Worm (Caenorhabditis elegans) whole organism, early embryonic: ENCODE data around the gene clec-52.

Source experiments
- B0310.2 ChIP-seq: sonication (generic microtip); optimal IDR thresholded peaks from 2 replicates; lab custom pipeline; 2016; ENCODE audit warnings: mild to moderate bottlenecking, missing genetic modification characterization, missing compliant biosample characterization
- F13C5.2 ChIP-seq: sonication (generic microtip); optimal IDR thresholded peaks from 2 replicates; lab custom pipeline; 2017; ENCODE audit warnings: mild to moderate bottlenecking, missing genetic modification characterization, inconsistent platforms, missing compliant biosample characterization
- aly-1 ChIP-seq: sonication (generic microtip); optimal IDR thresholded peaks from 2 replicates; lab custom pipeline; 2016; ENCODE audit warnings: missing genetic modification characterization, missing compliant biosample characterization
- ama-1 ChIP-seq: fragments of 150-350 bp; optimal IDR thresholded peaks from 2 replicates; lab custom pipeline; 2014
- ceh-13 ChIP-seq: fragments of 200-800 bp; sonication (Bioruptor generic); optimal IDR thresholded peaks from 2 replicates; lab custom pipeline; 2018; ENCODE audit warnings: mild to moderate bottlenecking, missing genetic modification characterization, missing compliant biosample characterization
- ceh-36 ChIP-seq: sonication (generic microtip); optimal IDR thresholded peaks from 2 replicates; lab custom pipeline; 2016; ENCODE audit warnings: missing genetic modification characterization, inconsistent platforms, missing compliant biosample characterization
- ets-7 ChIP-seq: sonication (generic microtip); optimal IDR thresholded peaks from 2 replicates; lab custom pipeline; 2016; ENCODE audit warnings: missing genotype, missing genetic modification characterization, missing compliant biosample characterization
- flt-1 ChIP-seq: fragments of 200-800 bp; sonication (Bioruptor generic); IDR thresholded peaks from 2 replicates; pipeline ENCODE4 v1.3.6; 2022; ENCODE audit warnings: missing genetic modification characterization, missing compliant biosample characterization
- hmbx-1 ChIP-seq: sonication (generic microtip); optimal IDR thresholded peaks from 2 replicates; lab custom pipeline; 2016; ENCODE audit warnings: mild to moderate bottlenecking, missing genetic modification characterization, missing compliant biosample characterization
- hmg-4 ChIP-seq: fragments of 200-800 bp; sonication (Bioruptor generic); optimal IDR thresholded peaks from 2 replicates; lab custom pipeline; 2018; ENCODE audit warnings: mild to moderate bottlenecking, missing genetic modification characterization, missing compliant biosample characterization
- hnd-1 ChIP-seq: sonication (generic microtip); optimal IDR thresholded peaks from 2 replicates; lab custom pipeline; 2016; ENCODE audit warnings: missing genetic modification characterization, missing compliant biosample characterization
- pes-1 ChIP-seq: fragments of 200-800 bp; sonication (Bioruptor generic); IDR thresholded peaks from 2 replicates; pipeline ENCODE4 v1.3.6; 2022; ENCODE audit warnings: missing genetic modification reagents, missing genetic modification characterization, missing compliant biosample characterization
- scrt-1 ChIP-seq: fragments of 200-800 bp; sonication (Bioruptor generic); IDR thresholded peaks from 2 replicates; pipeline ENCODE4 v1.3.6; 2022; ENCODE audit warnings: missing genetic modification characterization, missing compliant biosample characterization
- sea-1 ChIP-seq: fragments of 200-800 bp; sonication (Bioruptor generic); conservative IDR thresholded peaks from 2 replicates; pipeline ENCODE4 v1.3.6; 2022; ENCODE audit warnings: missing genetic modification characterization, missing compliant biosample characterization
- tbx-11 ChIP-seq: fragments of 200-800 bp; sonication (Bioruptor generic); IDR thresholded peaks from 2 replicates; pipeline ENCODE4 v1.3.6; 2022; ENCODE audit warnings: missing genetic modification characterization, missing compliant biosample characterization
- tbx-37 ChIP-seq: fragments of 200-800 bp; sonication (Bioruptor generic); conservative IDR thresholded peaks from 2 replicates; pipeline ENCODE4 v1.3.6; 2022; ENCODE audit warnings: missing genetic modification reagents, missing genetic modification characterization, missing compliant biosample characterization
- tra-4 ChIP-seq: sonication (generic microtip); optimal IDR thresholded peaks from 2 replicates; lab custom pipeline; 2017; ENCODE audit warnings: missing genetic modification characterization, missing compliant biosample characterization

Gene clec-52

ce11 chrIV:8152145-8152544 is 16.4 kb downstream of the clec-52 start, which contains the start of gene faah-2:
TSS of gene faah-2 (plus strand) at chrIV:8152445.
- no peak for TF ChIP-seq tbx-37 (GFP tag; lab: Robert Waterston, UW)
- no peak for TF ChIP-seq F13C5.2 (tag; lab: Kevin White, UChicago)
- no peak for TF ChIP-seq sea-1
- TF ChIP-seq scrt-1 (GFP tag; lab: Robert Waterston, UW) = no peak
- no peak for TF ChIP-seq flt-1 (GFP tag; lab: Robert Waterston, UW)
- no peak for TF ChIP-seq hnd-1
- TF ChIP-seq tbx-11 (GFP tag; lab: Robert Waterston, UW) = no peak
- no peak for TF ChIP-seq hmbx-1 (tag; lab: Kevin White, UChicago)
- TF ChIP-seq B0310.2 (tag; lab: Kevin White, UChicago) = no peak
- no peak for TF ChIP-seq tra-4 (tag; lab: Kevin White, UChicago)
- TF ChIP-seq ets-7 (tag; lab: Kevin White, UChicago) = no peak
- TF ChIP-seq pes-1 = no peak
- TF ChIP-seq aly-1 = no peak
- TF ChIP-seq ama-1 (lab: Kevin White, UChicago) = no peak
- TF ChIP-seq ceh-36 = no peak
- no peak for TF ChIP-seq hmg-4 (GFP tag; lab: Kevin White, UChicago)
- TF ChIP-seq ceh-13 (GFP tag; lab: Kevin White, UChicago) = no peak

ce11 chrIV:8151721-8152120 is 16.8 kb downstream of the clec-52 start:
- no peak for TF ChIP-seq ceh-13 (GFP tag; lab: Kevin White, UChicago)
- no peak for TF ChIP-seq hmbx-1 (tag; lab: Kevin White, UChicago)
- TF ChIP-seq hnd-1 = no peak
- TF ChIP-seq ceh-36 = no peak
- no peak for TF ChIP-seq tbx-37 (GFP tag; lab: Robert Waterston, UW)
- no peak for TF ChIP-seq aly-1
- TF ChIP-seq scrt-1 (GFP tag; lab: Robert Waterston, UW) = no peak
- no peak for TF ChIP-seq sea-1
- TF ChIP-seq tra-4 (tag; lab: Kevin White, UChicago) = no peak
- TF ChIP-seq F13C5.2 (tag; lab: Kevin White, UChicago) = no peak
- TF ChIP-seq ets-7 (tag; lab: Kevin White, UChicago) = no peak
- no peak for TF ChIP-seq pes-1
- TF ChIP-seq ama-1 (lab: Kevin White, UChicago) = no peak
- TF ChIP-seq tbx-11 (GFP tag; lab: Robert Waterston, UW) = no peak
- no peak for TF ChIP-seq hmg-4 (GFP tag; lab: Kevin White, UChicago)
- TF ChIP-seq B0310.2 (tag; lab: Kevin White, UChicago) = no peak
- no peak for TF ChIP-seq flt-1 (GFP tag; lab: Robert Waterston, UW)

- TF ChIP-seq ama-1 (lab: Kevin White, UChicago) (no peak), flt-1 (GFP tag; lab: Robert Waterston, UW) (no peak), aly-1 (no peak)
Observed at ce11 chrIV:8148494-8148893, 20.1 kb downstream of the clec-52 start, which contains the start of gene pmk-1. TSS of gene pmk-1 (plus strand) at chrIV:8148794.

ce11 chrIV:8146283-8146682 is 22.3 kb downstream of the clec-52 start:
- TF ChIP-seq tra-4 (tag; lab: Kevin White, UChicago) = no peak
- no peak for TF ChIP-seq F13C5.2 (tag; lab: Kevin White, UChicago)
- TF ChIP-seq ama-1 (lab: Kevin White, UChicago) = no peak
- no peak for TF ChIP-seq flt-1 (GFP tag; lab: Robert Waterston, UW)
- no peak for TF ChIP-seq hmbx-1 (tag; lab: Kevin White, UChicago)
- no peak for TF ChIP-seq hnd-1
- TF ChIP-seq pes-1 = no peak
- TF ChIP-seq ets-7 (tag; lab: Kevin White, UChicago) = no peak
- TF ChIP-seq sea-1 = no peak
- no peak for TF ChIP-seq aly-1
- no peak for TF ChIP-seq scrt-1 (GFP tag; lab: Robert Waterston, UW)
- no peak for TF ChIP-seq ceh-13 (GFP tag; lab: Kevin White, UChicago)
- no peak for TF ChIP-seq B0310.2 (tag; lab: Kevin White, UChicago)
- no peak for TF ChIP-seq hmg-4 (GFP tag; lab: Kevin White, UChicago)
- TF ChIP-seq ceh-36 = no peak
- no peak for TF ChIP-seq tbx-37 (GFP tag; lab: Robert Waterston, UW)
- no peak for TF ChIP-seq tbx-11 (GFP tag; lab: Robert Waterston, UW)

ce11 chrIV:8144341-8144740 is 24.2 kb downstream of the clec-52 start:
- TF ChIP-seq hmg-4 (GFP tag; lab: Kevin White, UChicago) = no peak
- TF ChIP-seq sea-1 = no peak
- TF ChIP-seq tbx-11 (GFP tag; lab: Robert Waterston, UW) = no peak
- no peak for TF ChIP-seq ets-7 (tag; lab: Kevin White, UChicago)
- TF ChIP-seq flt-1 (GFP tag; lab: Robert Waterston, UW) = no peak
- no peak for TF ChIP-seq ama-1 (lab: Kevin White, UChicago)
- no peak for TF ChIP-seq B0310.2 (tag; lab: Kevin White, UChicago)
- no peak for TF ChIP-seq tra-4 (tag; lab: Kevin White, UChicago)
- TF ChIP-seq ceh-13 (GFP tag; lab: Kevin White, UChicago) = no peak
- no peak for TF ChIP-seq F13C5.2 (tag; lab: Kevin White, UChicago)
- TF ChIP-seq hmbx-1 (tag; lab: Kevin White, UChicago) = no peak
- TF ChIP-seq pes-1 = no peak
- no peak for TF ChIP-seq ceh-36
- TF ChIP-seq scrt-1 (GFP tag; lab: Robert Waterston, UW) = no peak
- TF ChIP-seq tbx-37 (GFP tag; lab: Robert Waterston, UW) = no peak
- TF ChIP-seq hnd-1 = no peak
- TF ChIP-seq aly-1 = no peak

- no peak for TF ChIP-seq scrt-1 (GFP tag; lab: Robert Waterston, UW)
- TF ChIP-seq hmg-4 (GFP tag; lab: Kevin White, UChicago) = no peak
- TF ChIP-seq hmbx-1 (tag; lab: Kevin White, UChicago) = no peak
- TF ChIP-seq ceh-36 = no peak
- TF ChIP-seq tra-4 (tag; lab: Kevin White, UChicago) = no peak
- TF ChIP-seq tbx-37 (GFP tag; lab: Robert Waterston, UW) = no peak
- TF ChIP-seq B0310.2 (tag; lab: Kevin White, UChicago) = no peak
- no peak for TF ChIP-seq F13C5.2 (tag; lab: Kevin White, UChicago)
- no peak for TF ChIP-seq ceh-13 (GFP tag; lab: Kevin White, UChicago)
- no peak for TF ChIP-seq sea-1
- no peak for TF ChIP-seq tbx-11 (GFP tag; lab: Robert Waterston, UW)
- no peak for TF ChIP-seq hnd-1
- no peak for TF ChIP-seq aly-1
- TF ChIP-seq ama-1 (lab: Kevin White, UChicago) = no peak
- TF ChIP-seq flt-1 (GFP tag; lab: Robert Waterston, UW) = no peak
Observed at ce11 chrIV:8142735-8143550, 25.6 kb downstream of the clec-52 start, which contains the start of gene pmk-2. TSS of gene pmk-2 (plus strand) at chrIV:8143500.
